Fruit fly (Drosophila melanogaster) Kc167 (cell line): ENCODE results near the gene CG5011.

Experiments used
- Myc ChIP-seq: fragments of >200 bp; optimal IDR thresholded peaks from 2 replicates; lab custom pipeline; 2017; ENCODE audit warnings: missing external identifiers
- ttk ChIP-seq: sonication (Bioruptor generic); optimal IDR thresholded peaks from 2 replicates; lab custom pipeline; 2017; ENCODE audit warnings: missing external identifiers

DNA sequence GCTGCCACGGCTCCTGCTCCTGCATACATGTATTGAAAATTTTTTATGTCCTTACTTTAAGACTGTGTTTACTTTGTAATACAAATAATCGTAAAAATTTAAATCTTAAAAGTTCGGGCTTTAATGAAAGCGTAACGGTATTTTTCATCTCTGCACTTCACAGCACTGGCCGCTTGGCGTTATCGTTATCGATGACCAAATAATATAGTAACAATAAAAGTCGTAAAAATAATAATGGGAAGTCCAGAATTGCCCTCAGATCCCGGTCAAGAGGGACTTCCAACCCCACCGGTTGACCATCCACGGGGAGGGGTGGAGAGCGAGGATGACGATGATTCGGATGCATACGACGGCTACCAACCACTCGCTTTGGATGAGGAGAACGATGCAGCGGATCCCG lies 34.1 kb upstream of the CG5011 start, which contains the start of gene CG14341:
- TF ChIP-seq ttk (lab: Kevin White, UChicago) = no peak
- TF ChIP-seq Myc = no peak
